Worm (Caenorhabditis elegans) whole organism, L4 larva: ENCODE data around the gene R10E8.8.

Experiments used
- R02D3.7 ChIP-seq: fragments of 150-350 bp; sonication (generic microtip); optimal IDR thresholded peaks from 3 replicates; lab custom pipeline; 2014; ENCODE audit warnings: missing biosample characterization, missing genetic modification characterization
- ceh-28 ChIP-seq: fragments of 150-350 bp; optimal IDR thresholded peaks from 2 replicates; lab custom pipeline; 2014; ENCODE audit warnings: missing biosample characterization, missing genetic modification reagents, missing genetic modification characterization
- mep-1 ChIP-seq: fragments of 150-350 bp; sonication (generic microtip); optimal IDR thresholded peaks from 3 replicates; lab custom pipeline; 2014; ENCODE audit warnings: missing biosample characterization, missing genetic modification characterization
- mxl-3 ChIP-seq: fragments of 200-800 bp; sonication (Bioruptor generic); optimal IDR thresholded peaks from 2 replicates; lab custom pipeline; 2018; ENCODE audit warnings: mild to moderate bottlenecking, missing genetic modification characterization, missing compliant biosample characterization
- pha-4 ChIP-seq, 2 experiments: fragments of 150-350 bp in 1 of 2; fragments of 200-800 bp in 1 of 2; sonication (Bioruptor generic) in 1 of 2; IDR thresholded peaks in 1 of 2; optimal IDR thresholded peaks in 1 of 2; 2 replicates each; pipeline versions ENCODE4 v1.3.6 to Lab custom; 2014 to 2022; ENCODE audit warnings: missing genetic modification characterization in 2 of 2, missing genetic modification reagents in 2 of 2, missing biosample characterization in 1 of 2, missing compliant biosample characterization in 1 of 2
- zag-1 ChIP-seq: fragments of 150-350 bp; optimal IDR thresholded peaks from 2 replicates; lab custom pipeline; 2014; ENCODE audit warnings: missing biosample characterization, missing genetic modification characterization

- TF ChIP-seq ceh-28 (tag; lab: Kevin White, UChicago) (no peak), mep-1 (tag; lab: Kevin White, UChicago) (no peak), R02D3.7 (tag; lab: Kevin White, UChicago) (no peak), zag-1 (tag; lab: Kevin White, UChicago) (no peak), mxl-3 (GFP tag; lab: Kevin White, UChicago) (no peak), pha-4 (GFP tag; IDR thresholded peaks at IDR 0.05; lab: Robert Waterston, UW) (no peak), pha-4 (tag; optimal IDR thresholded peaks at IDR 0.05; lab: Kevin White, UChicago) (no peak)
Measured at ce11 chrV:18253494-18253893, 12.0 kb upstream of the R10E8.8 start, which contains the start of gene R10E8.2.
